Worm (Caenorhabditis elegans) whole organism, L3 larva: Measurements from ENCODE around the gene T19D12.6.
A peak's percentile ranks its signal among the peaks of the same experiment; 100 is the strongest.

Experiments
- R02D3.7 ChIP-seq: fragments of 150-350 bp; optimal IDR thresholded peaks from 2 replicates; lab custom pipeline; 2014; ENCODE audit warnings: missing biosample characterization, missing genetic modification characterization
- ZK546.5 ChIP-seq: sonication (generic microtip); optimal IDR thresholded peaks from 2 replicates; lab custom pipeline; 2017; ENCODE audit warnings: missing biosample characterization, missing genetic modification characterization
- aly-2 ChIP-seq: fragments of 150-350 bp; optimal IDR thresholded peaks from 2 replicates; lab custom pipeline; 2014; ENCODE audit warnings: missing biosample characterization, missing genetic modification characterization
- ama-1 ChIP-seq: fragments of 150-350 bp; optimal IDR thresholded peaks from 2 replicates; lab custom pipeline; 2018
- ceh-82 ChIP-seq: fragments of 150-350 bp; optimal IDR thresholded peaks from 2 replicates; lab custom pipeline; 2014; ENCODE audit warnings: missing biosample characterization, missing genetic modification characterization
- daf-12 ChIP-seq: fragments of 150-350 bp; optimal IDR thresholded peaks from 2 replicates; lab custom pipeline; 2014; ENCODE audit warnings: missing biosample characterization, missing genetic modification reagents, missing genetic modification characterization
- egl-27 ChIP-seq: sonication (generic microtip); optimal IDR thresholded peaks from 4 replicates; lab custom pipeline; 2017; ENCODE audit warnings: missing biosample characterization, missing genetic modification reagents, missing genetic modification characterization
- egl-5 ChIP-seq: fragments of 150-350 bp; optimal IDR thresholded peaks from 2 replicates; lab custom pipeline; 2017; ENCODE audit warnings: missing biosample characterization, missing genetic modification reagents, missing genetic modification characterization, inconsistent platforms
- elt-2 ChIP-seq: sonication (generic microtip); optimal IDR thresholded peaks from 2 replicates; lab custom pipeline; 2016; ENCODE audit warnings: missing genetic modification reagents, mild to moderate bottlenecking, missing genetic modification characterization, missing compliant biosample characterization
- elt-3 ChIP-seq, 3 experiments: fragments of 150-350 bp in 1 of 3; sonication (generic microtip) in 2 of 3; optimal IDR thresholded peaks; 2 replicates in 2 of 3; 4 replicates in 1 of 3; lab custom pipeline; 2014 to 2017; ENCODE audit warnings: missing biosample characterization in 3 of 3, missing genetic modification characterization in 3 of 3
- eor-1 ChIP-seq, 2 experiments: fragments of 150-350 bp; optimal IDR thresholded peaks; 2 replicates each; lab custom pipeline; 2014 to 2018; ENCODE audit warnings: missing biosample characterization in 2 of 2, missing genetic modification characterization in 2 of 2
- fkh-10 ChIP-seq: sonication (generic microtip); optimal IDR thresholded peaks from 2 replicates; lab custom pipeline; 2017; ENCODE audit warnings: missing biosample characterization, missing genetic modification reagents, missing genetic modification characterization
- fos-1 ChIP-seq: fragments of 150-350 bp; optimal IDR thresholded peaks from 2 replicates; lab custom pipeline; 2014; ENCODE audit warnings: missing biosample characterization, missing genetic modification characterization
- jun-1 ChIP-seq: fragments of 150-350 bp; optimal IDR thresholded peaks from 2 replicates; lab custom pipeline; 2014; ENCODE audit warnings: missing biosample characterization, missing genetic modification reagents, missing genetic modification characterization
- lin-15B ChIP-seq: fragments of 150-350 bp; optimal IDR thresholded peaks from 2 replicates; lab custom pipeline; 2014; ENCODE audit warnings: missing biosample characterization, missing genetic modification characterization
- lin-39 ChIP-seq: fragments of 150-350 bp; optimal IDR thresholded peaks from 2 replicates; lab custom pipeline; 2018; ENCODE audit warnings: missing biosample characterization, missing genetic modification reagents, missing genetic modification characterization
- mdl-1 ChIP-seq: fragments of 150-350 bp; optimal IDR thresholded peaks from 2 replicates; lab custom pipeline; 2014; ENCODE audit warnings: missing biosample characterization, missing genetic modification characterization
- nfya-1 ChIP-seq: sonication (generic microtip); optimal IDR thresholded peaks from 2 replicates; lab custom pipeline; 2017; ENCODE audit warnings: missing genetic modification characterization, mild to moderate bottlenecking, missing compliant biosample characterization, antibody characterized with exemption, moderate library complexity; ENCODE audit not compliant: insufficient read depth
- nhr-11 ChIP-seq: fragments of 150-350 bp; optimal IDR thresholded peaks from 2 replicates; lab custom pipeline; 2014; ENCODE audit warnings: missing biosample characterization, missing genetic modification characterization
- nhr-12 ChIP-seq: fragments of 150-350 bp; optimal IDR thresholded peaks from 2 replicates; lab custom pipeline; 2014; ENCODE audit warnings: missing biosample characterization, missing genetic modification characterization
- nhr-23 ChIP-seq: fragments of 150-350 bp; optimal IDR thresholded peaks from 2 replicates; lab custom pipeline; 2014; ENCODE audit warnings: missing biosample characterization, missing genetic modification reagents, missing genetic modification characterization
- nhr-25 ChIP-seq: sonication (generic microtip); optimal IDR thresholded peaks from 2 replicates; lab custom pipeline; 2017; ENCODE audit warnings: missing biosample characterization, missing genetic modification characterization
- nhr-28 ChIP-seq: fragments of 150-350 bp; optimal IDR thresholded peaks from 2 replicates; lab custom pipeline; 2014; ENCODE audit warnings: missing biosample characterization, missing genetic modification characterization
- nhr-43 ChIP-seq: sonication (generic microtip); optimal IDR thresholded peaks from 2 replicates; lab custom pipeline; 2016; ENCODE audit warnings: mild to moderate bottlenecking, missing genetic modification characterization, missing compliant biosample characterization; ENCODE audit not compliant: poor library complexity, severe bottlenecking
- nhr-76 ChIP-seq: fragments of 150-350 bp; sonication (generic microtip); optimal IDR thresholded peaks from 5 replicates; lab custom pipeline; 2014; ENCODE audit warnings: missing biosample characterization, missing genetic modification characterization
- nhr-77 ChIP-seq: fragments of 150-350 bp; optimal IDR thresholded peaks from 2 replicates; lab custom pipeline; 2014; ENCODE audit warnings: missing biosample characterization, missing genetic modification characterization
- pha-4 ChIP-seq: fragments of 150-350 bp; optimal IDR thresholded peaks from 2 replicates; lab custom pipeline; 2014; ENCODE audit warnings: missing biosample characterization, missing genetic modification reagents, missing genetic modification characterization
- pqm-1 ChIP-seq: fragments of 150-350 bp; optimal IDR thresholded peaks from 2 replicates; lab custom pipeline; 2017; ENCODE audit warnings: missing biosample characterization, missing genetic modification characterization, inconsistent platforms
- skn-1 ChIP-seq: fragments of 150-350 bp; optimal IDR thresholded peaks from 2 replicates; lab custom pipeline; 2014; ENCODE audit warnings: missing biosample characterization, missing genetic modification characterization
- snpc-4 ChIP-seq: fragments of 150-350 bp; optimal IDR thresholded peaks from 2 replicates; lab custom pipeline; 2014; ENCODE audit warnings: missing biosample characterization, missing genetic modification characterization
- tbx-2 ChIP-seq: sonication (generic microtip); optimal IDR thresholded peaks from 2 replicates; lab custom pipeline; 2016; ENCODE audit warnings: mild to moderate bottlenecking, missing genetic modification characterization, missing compliant biosample characterization
- unc-39 ChIP-seq: sonication (generic microtip); optimal IDR thresholded peaks from 4 replicates; lab custom pipeline; 2017; ENCODE audit warnings: missing biosample characterization, missing genetic modification characterization
- unc-62 ChIP-seq: fragments of 150-350 bp; sonication (generic microtip); optimal IDR thresholded peaks from 4 replicates; lab custom pipeline; 2014; ENCODE audit warnings: missing biosample characterization, missing genetic modification reagents, missing genetic modification characterization
- zag-1 ChIP-seq: fragments of 150-350 bp; optimal IDR thresholded peaks from 2 replicates; lab custom pipeline; 2014; ENCODE audit warnings: missing biosample characterization, missing genetic modification characterization
- ztf-11 ChIP-seq: fragments of 150-350 bp; optimal IDR thresholded peaks from 2 replicates; lab custom pipeline; 2014; ENCODE audit warnings: missing biosample characterization, missing genetic modification characterization

The T19D12.6 gene

ce11 chrII:6679724-6680123 is 36.8 kb upstream of the T19D12.6 start, which contains the start of gene ift-74:
TSS of gene ift-74 (plus strand) at chrII:6680024.
- TF ChIP-seq unc-39 (tag; lab: Kevin White, UChicago) = no peak
- TF ChIP-seq lin-39 = no peak
- no peak for TF ChIP-seq elt-2
- no peak for TF ChIP-seq ztf-11
- no peak for TF ChIP-seq elt-3 (tag; optimal IDR thresholded peaks at IDR 0.05; lab: Kevin White, UChicago)
- TF ChIP-seq unc-62 (GFP tag; lab: Kevin White, UChicago) = no peak
- TF ChIP-seq nhr-23 (tag; lab: Kevin White, UChicago) = no peak
- TF ChIP-seq tbx-2 (tag; lab: Kevin White, UChicago) = no peak

- TF ChIP-seq pqm-1 (peak; percentile 62), elt-2 (peak; percentile 86), eor-1 (tag; optimal IDR thresholded peaks at IDR 0.05; lab: Kevin White, UChicago) (no peak)
These were observed 31.0 kb upstream of the T19D12.6 start, which contains the start of gene H43E16.1 for ce11 chrII:6673894-6674293. TSS of gene H43E16.1 (plus strand) at chrII:6674268.

ce11 chrII:6668496-6668895 is 25.6 kb upstream of the T19D12.6 start:
- TF ChIP-seq nhr-25 (tag; lab: Kevin White, UChicago) (no peak), tbx-2 (tag; lab: Kevin White, UChicago) (no peak), aly-2 (tag; lab: Kevin White, UChicago) (no peak), ZK546.5 (tag; lab: Kevin White, UChicago) (no peak), zag-1 (tag; lab: Kevin White, UChicago) (no peak), fos-1 (tag; lab: Kevin White, UChicago) (no peak), ceh-82 (no peak), jun-1 (no peak), mdl-1 (tag; lab: Kevin White, UChicago) (no peak), lin-39 (no peak), daf-12 (tag; lab: Kevin White, UChicago) (no peak), ztf-11 (no peak), R02D3.7 (tag; lab: Kevin White, UChicago) (no peak), nhr-77 (tag; lab: Kevin White, UChicago) (no peak), nhr-11 (tag; lab: Kevin White, UChicago) (no peak), eor-1 (tag; optimal IDR thresholded peaks at IDR 0.05; lab: Kevin White, UChicago) (no peak), ama-1 (no peak), unc-39 (tag; lab: Kevin White, UChicago) (no peak), snpc-4 (no peak)
- TF ChIP-seq, all 47 proteins: peak for 0

- TF ChIP-seq nhr-28 (tag; lab: Kevin White, UChicago) (no peak), egl-27 (tag; lab: Kevin White, UChicago) (no peak), daf-12 (tag; lab: Kevin White, UChicago) (no peak), nfya-1 (tag; lab: Kevin White, UChicago) (no peak), tbx-2 (tag; lab: Kevin White, UChicago) (no peak), ztf-11 (no peak), eor-1 (tag; optimal IDR thresholded peaks at IDR 0.05; lab: Kevin White, UChicago) (no peak), egl-5 (no peak), nhr-12 (tag; lab: Kevin White, UChicago) (no peak)
These were observed 24.6 kb upstream of the T19D12.6 start for ce11 chrII:6667534-6667933.

- TF ChIP-seq skn-1 (tag; lab: Kevin White, UChicago) = no peak
- no peak for TF ChIP-seq nhr-76 (tag; lab: Kevin White, UChicago)
- no peak for TF ChIP-seq lin-15B (tag; lab: Kevin White, UChicago)
- no peak for TF ChIP-seq pha-4
- no peak for TF ChIP-seq unc-62 (GFP tag; lab: Kevin White, UChicago)
- TF ChIP-seq fkh-10 (GFP tag; lab: Kevin White, UChicago) = no peak
- TF ChIP-seq aly-2 (tag; lab: Kevin White, UChicago) = no peak
- no peak for TF ChIP-seq egl-5
- no peak for TF ChIP-seq nhr-43 (tag; lab: Kevin White, UChicago)
- TF ChIP-seq egl-27 (tag; lab: Kevin White, UChicago) = no peak
- no peak for TF ChIP-seq eor-1 (tag; optimal IDR thresholded peaks at IDR 0.05; lab: Kevin White, UChicago)
These were observed 23.7 kb upstream of the T19D12.6 start, which contains the start of gene T19D12.1 for ce11 chrII:6666598-6666997. TSS of gene T19D12.1 (plus strand) at chrII:6666898.
